Worm (Caenorhabditis elegans) whole organism, L1 larva: ENCODE data around the gene B0035.3.

Experiments
- C16A3.4 ChIP-seq: fragments of 150-350 bp; optimal IDR thresholded peaks from 2 replicates; lab custom pipeline; 2014; ENCODE audit warnings: missing biosample characterization, missing genetic modification characterization
- aly-2 ChIP-seq: fragments of 150-350 bp; optimal IDR thresholded peaks from 2 replicates; lab custom pipeline; 2014; ENCODE audit warnings: missing biosample characterization, missing genetic modification characterization
- blmp-1 ChIP-seq: fragments of 150-350 bp; optimal IDR thresholded peaks from 2 replicates; lab custom pipeline; 2014; ENCODE audit warnings: missing biosample characterization, missing genetic modification characterization
- ceh-8 ChIP-seq: fragments of 200-800 bp; sonication (Bioruptor generic); optimal IDR thresholded peaks from 2 replicates; lab custom pipeline; 2018; ENCODE audit warnings: mild to moderate bottlenecking, missing genetic modification characterization, moderate library complexity, missing compliant biosample characterization
- ceh-82 ChIP-seq, 3 experiments: fragments of 150-350 bp in 1 of 3; sonication (generic microtip) in 2 of 3; optimal IDR thresholded peaks; 2 replicates each; lab custom pipeline; 2014 to 2017; ENCODE audit warnings: missing biosample characterization in 3 of 3, missing genetic modification characterization in 3 of 3
- ces-1 ChIP-seq: fragments of 150-350 bp; optimal IDR thresholded peaks from 2 replicates; lab custom pipeline; 2014; ENCODE audit warnings: missing biosample characterization, missing genetic modification reagents, missing genetic modification characterization
- dpl-1 ChIP-seq, 3 experiments: fragments of 150-350 bp in 2 of 3; sonication (generic microtip) in 1 of 3; optimal IDR thresholded peaks; 2 replicates each; lab custom pipeline; 2014 to 2017; ENCODE audit warnings: missing biosample characterization in 3 of 3, missing genetic modification characterization in 3 of 3, missing genetic modification reagents in 3 of 3
- dsc-1 ChIP-seq: sonication (generic microtip); optimal IDR thresholded peaks from 2 replicates; lab custom pipeline; 2016; ENCODE audit warnings: mild to moderate bottlenecking, missing genetic modification characterization, missing compliant biosample characterization
- efl-1 ChIP-seq, 4 experiments: fragments of 150-350 bp; optimal IDR thresholded peaks in 3 of 4; peaks in 1 of 4; 1 replicate in 1 of 4; 2 replicates in 3 of 4; lab custom pipeline; 2014; ENCODE audit warnings: missing biosample characterization in 2 of 4, missing genetic modification characterization in 2 of 4, missing genetic modification reagents in 2 of 4
- egl-27 ChIP-seq, 2 experiments: fragments of 150-350 bp in 1 of 2; sonication (generic microtip); optimal IDR thresholded peaks; 3 replicates each; lab custom pipeline; 2017 to 2018; ENCODE audit warnings: missing biosample characterization in 2 of 2, missing genetic modification characterization in 2 of 2, missing genetic modification reagents in 2 of 2
- elt-3 ChIP-seq, 6 experiments: fragments of 150-350 bp in 1 of 6; sonication (generic microtip); optimal IDR thresholded peaks; 2 replicates each; lab custom pipeline; 2017 to 2018; ENCODE audit warnings: missing biosample characterization in 6 of 6, missing genetic modification characterization in 6 of 6, inconsistent platforms in 1 of 6
- ets-5 ChIP-seq: fragments of 200-800 bp; sonication (Bioruptor generic); IDR thresholded peaks from 2 replicates; pipeline ENCODE4 v1.3.6; 2022; ENCODE audit warnings: missing genetic modification characterization, missing compliant biosample characterization
- fkh-4 ChIP-seq: sonication (generic microtip); optimal IDR thresholded peaks from 2 replicates; lab custom pipeline; 2016; ENCODE audit warnings: missing compliant biosample characterization, missing genetic modification characterization, borderline replicate concordance
- fkh-8 ChIP-seq: sonication (generic microtip); optimal IDR thresholded peaks from 2 replicates; lab custom pipeline; 2016; ENCODE audit warnings: mild to moderate bottlenecking, missing genetic modification characterization, missing compliant biosample characterization
- fos-1 ChIP-seq: fragments of 150-350 bp; optimal IDR thresholded peaks from 2 replicates; lab custom pipeline; 2014; ENCODE audit warnings: missing biosample characterization, missing genetic modification characterization
- hlh-17 ChIP-seq: fragments of 200-800 bp; sonication (Bioruptor generic); optimal IDR thresholded peaks from 2 replicates; lab custom pipeline; 2018; ENCODE audit warnings: missing genetic modification characterization, mild to moderate bottlenecking, missing compliant biosample characterization, moderate library complexity, borderline replicate concordance
- hlh-4 ChIP-seq: sonication (generic microtip); optimal IDR thresholded peaks from 2 replicates; lab custom pipeline; 2016; ENCODE audit warnings: mild to moderate bottlenecking, missing genetic modification characterization, missing compliant biosample characterization
- hpl-2 ChIP-seq: fragments of 150-350 bp; optimal IDR thresholded peaks from 2 replicates; lab custom pipeline; 2014; ENCODE audit warnings: missing biosample characterization, missing genetic modification reagents, missing genetic modification characterization
- lin-13 ChIP-seq: fragments of 150-350 bp; optimal IDR thresholded peaks from 2 replicates; lab custom pipeline; 2014; ENCODE audit warnings: missing biosample characterization, missing genetic modification reagents, missing genetic modification characterization
- lin-14 ChIP-seq: fragments of 200-800 bp; sonication (Bioruptor generic); optimal IDR thresholded peaks from 2 replicates; lab custom pipeline; 2018; ENCODE audit warnings: mild to moderate bottlenecking, missing genetic modification characterization, moderate library complexity, missing compliant biosample characterization
- lin-15B ChIP-seq: fragments of 150-350 bp; sonication (generic microtip); optimal IDR thresholded peaks from 3 replicates; lab custom pipeline; 2014; ENCODE audit warnings: missing biosample characterization, missing genetic modification characterization
- lin-35 ChIP-seq, 2 experiments: fragments of 150-350 bp; optimal IDR thresholded peaks; 2 replicates each; lab custom pipeline; 2014; ENCODE audit warnings: missing biosample characterization in 2 of 2, missing genetic modification characterization in 2 of 2, missing genetic modification reagents in 2 of 2
- lir-3 ChIP-seq: sonication (generic microtip); optimal IDR thresholded peaks from 2 replicates; lab custom pipeline; 2016; ENCODE audit warnings: mild to moderate bottlenecking, missing genetic modification characterization, moderate library complexity, missing compliant biosample characterization; ENCODE audit not compliant: poor library complexity
- lsy-2 ChIP-seq, 2 experiments: fragments of 150-350 bp; optimal IDR thresholded peaks; 2 replicates each; lab custom pipeline; 2014; ENCODE audit warnings: missing biosample characterization in 2 of 2, missing genetic modification characterization in 2 of 2
- mdl-1 ChIP-seq, 2 experiments: fragments of 150-350 bp; optimal IDR thresholded peaks; 2 replicates each; lab custom pipeline; 2014 to 2017; ENCODE audit warnings: missing biosample characterization in 2 of 2, missing genetic modification characterization in 2 of 2, inconsistent platforms in 1 of 2
- mef-2 ChIP-seq: fragments of 150-350 bp; optimal IDR thresholded peaks from 2 replicates; lab custom pipeline; 2014; ENCODE audit warnings: missing biosample characterization, missing genetic modification characterization
- mep-1 ChIP-seq: fragments of 150-350 bp; optimal IDR thresholded peaks from 2 replicates; lab custom pipeline; 2014; ENCODE audit warnings: missing biosample characterization, missing genetic modification characterization
- nhr-19 ChIP-seq: fragments of 200-800 bp; sonication (Bioruptor generic); conservative IDR thresholded peaks from 2 replicates; pipeline ENCODE4 v1.3.6; 2022; ENCODE audit warnings: missing genetic modification characterization, missing compliant biosample characterization
- nhr-47 ChIP-seq: sonication (generic microtip); optimal IDR thresholded peaks from 2 replicates; lab custom pipeline; 2016; ENCODE audit warnings: mild to moderate bottlenecking, missing genetic modification characterization, moderate library complexity, missing compliant biosample characterization
- nhr-71 ChIP-seq: sonication (generic microtip); optimal IDR thresholded peaks from 2 replicates; lab custom pipeline; 2016; ENCODE audit warnings: mild to moderate bottlenecking, missing genetic modification characterization, moderate library complexity, missing compliant biosample characterization
- nhr-84 ChIP-seq: sonication (generic microtip); optimal IDR thresholded peaks from 2 replicates; lab custom pipeline; 2017; ENCODE audit warnings: missing biosample characterization, missing genetic modification characterization
- nhr-90 ChIP-seq: sonication (generic microtip); optimal IDR thresholded peaks from 2 replicates; lab custom pipeline; 2016; ENCODE audit warnings: mild to moderate bottlenecking, missing genetic modification characterization, missing compliant biosample characterization; ENCODE audit not compliant: poor library complexity
- pag-3 ChIP-seq: sonication (generic microtip); optimal IDR thresholded peaks from 2 replicates; lab custom pipeline; 2017; ENCODE audit warnings: missing genetic modification characterization, mild to moderate bottlenecking, missing compliant biosample characterization, antibody characterized with exemption, borderline replicate concordance; ENCODE audit not compliant: insufficient read depth
- rnt-1 ChIP-seq: sonication (generic microtip); optimal IDR thresholded peaks from 2 replicates; lab custom pipeline; 2016; ENCODE audit warnings: mild to moderate bottlenecking, missing genetic modification characterization, moderate library complexity, missing compliant biosample characterization
- snpc-4 ChIP-seq: fragments of 150-350 bp; optimal IDR thresholded peaks from 2 replicates; lab custom pipeline; 2014; ENCODE audit warnings: missing biosample characterization, missing genetic modification characterization
- snu-23 ChIP-seq: sonication (generic microtip); optimal IDR thresholded peaks from 2 replicates; lab custom pipeline; 2016; ENCODE audit warnings: missing genetic modification characterization, missing compliant biosample characterization
- sox-4 ChIP-seq: sonication (generic microtip); optimal IDR thresholded peaks from 2 replicates; lab custom pipeline; 2016; ENCODE audit warnings: missing genetic modification characterization, missing compliant biosample characterization
- sup-37 ChIP-seq: fragments of 200-800 bp; sonication (Bioruptor generic); optimal IDR thresholded peaks from 2 replicates; lab custom pipeline; 2018; ENCODE audit warnings: mild to moderate bottlenecking, missing genetic modification characterization, missing compliant biosample characterization
- tbx-2 ChIP-seq: sonication (generic microtip); optimal IDR thresholded peaks from 2 replicates; lab custom pipeline; 2016; ENCODE audit warnings: missing genetic modification characterization, missing compliant biosample characterization
- tlp-1 ChIP-seq: fragments of 150-350 bp; optimal IDR thresholded peaks from 2 replicates; lab custom pipeline; 2014; ENCODE audit warnings: missing biosample characterization, missing genetic modification characterization
- unc-130 ChIP-seq: fragments of 150-350 bp; optimal IDR thresholded peaks from 2 replicates; lab custom pipeline; 2017; ENCODE audit warnings: missing biosample characterization, missing genetic modification characterization, inconsistent platforms
- vab-15 ChIP-seq: sonication (generic microtip); optimal IDR thresholded peaks from 2 replicates; lab custom pipeline; 2017; ENCODE audit warnings: missing genotype, mild to moderate bottlenecking, missing genetic modification characterization, missing compliant biosample characterization
- xbp-1 ChIP-seq: sonication (generic microtip); optimal IDR thresholded peaks from 2 replicates; lab custom pipeline; 2016; ENCODE audit warnings: missing genetic modification characterization, missing compliant biosample characterization
- zip-4 ChIP-seq: fragments of 200-800 bp; sonication (Bioruptor generic); optimal IDR thresholded peaks from 2 replicates; lab custom pipeline; 2018; ENCODE audit warnings: mild to moderate bottlenecking, missing genetic modification characterization, moderate library complexity, missing compliant biosample characterization
- ztf-4 ChIP-seq: fragments of 150-350 bp; optimal IDR thresholded peaks from 2 replicates; lab custom pipeline; 2014; ENCODE audit warnings: missing biosample characterization, missing genetic modification characterization

B0035.3 gene

ce11 chrIV:11304970-11305369 lies 9.8 kb downstream of the B0035.3 start:
- TF ChIP-seq ceh-8 (GFP tag; lab: Kevin White, UChicago) (no peak), sup-37 (GFP tag; lab: Kevin White, UChicago) (no peak), tlp-1 (no peak), rnt-1 (tag; lab: Kevin White, UChicago) (no peak), dsc-1 (tag; lab: Kevin White, UChicago) (peak; percentile 55), efl-1 (optimal IDR thresholded peaks at IDR 0.05; lab: Kevin White, UChicago) (no peak), efl-1 (GFP tag; optimal IDR thresholded peaks at IDR 0.05 in 1 of 2; lab: Kevin White, UChicago) (peak in 1 of 2 experiments; percentile 67)
- TF ChIP-seq, all 84 proteins: peak for 2

ce11 chrIV:11298154-11299086 lies 16.4 kb downstream of the B0035.3 start, which contains the start of the genes B0035.15 and dnj-1:
TSS of gene B0035.15 (minus strand) at chrIV:11298252.
TSS of gene dnj-1 (plus strand) at chrIV:11299036.
- TF ChIP-seq xbp-1 (tag; lab: Kevin White, UChicago) (peak; percentile 61), snpc-4 (tag; lab: Kevin White, UChicago) (peak; percentile 23), nhr-19 (GFP tag; lab: Robert Waterston, UW) (no peak), C16A3.4 (tag; lab: Kevin White, UChicago) (peak; percentile 30), lin-14 (peak; percentile 78), zip-4 (GFP tag; lab: Kevin White, UChicago) (no peak), lir-3 (tag; lab: Kevin White, UChicago) (no peak), tbx-2 (tag; lab: Kevin White, UChicago) (peak; percentile 16), lsy-2 (tag; optimal IDR thresholded peaks at IDR 0.05; lab: Kevin White, UChicago) (peak; percentile 43 to 57), snu-23 (peak; percentile 30), blmp-1 (peak; percentile 89), unc-130 (tag; lab: Kevin White, UChicago) (peak; percentile 16), mef-2 (tag; lab: Kevin White, UChicago) (no peak), ces-1 (GFP tag; lab: Kevin White, UChicago) (no peak), lin-35 (GFP tag; optimal IDR thresholded peaks at IDR 0.05; lab: Kevin White, UChicago) (peak; percentile 21 to 23), nhr-90 (tag; lab: Kevin White, UChicago) (peak; percentile 17), lin-13 (GFP tag; lab: Kevin White, UChicago) (no peak), nhr-71 (tag; lab: Kevin White, UChicago) (peak; percentile 50), mdl-1 (tag; optimal IDR thresholded peaks at IDR 0.05; lab: Kevin White, UChicago) (peak in 1 of 2 experiments; percentile 12), elt-3 (tag; optimal IDR thresholded peaks at IDR 0.05; lab: Kevin White, UChicago) (no peak), egl-27 (tag; optimal IDR thresholded peaks at IDR 0.05; lab: Kevin White, UChicago) (no peak), fkh-4 (tag; lab: Kevin White, UChicago) (no peak), rnt-1 (tag; lab: Kevin White, UChicago) (peak; percentile 32), fkh-8 (tag; lab: Kevin White, UChicago) (no peak), ztf-4 (tag; lab: Kevin White, UChicago) (no peak), aly-2 (tag; lab: Kevin White, UChicago) (no peak), ets-5 (GFP tag; lab: Robert Waterston, UW) (no peak), lin-15B (tag; lab: Kevin White, UChicago) (peak; percentile 26), dsc-1 (tag; lab: Kevin White, UChicago) (peak; percentile 60), ceh-82 (tag; optimal IDR thresholded peaks at IDR 0.05; lab: Kevin White, UChicago) (peak in 2 of 3 experiments; percentile 19 to 39), hlh-17 (no peak), fos-1 (tag; lab: Kevin White, UChicago) (no peak), hlh-4 (tag; lab: Kevin White, UChicago) (no peak), sox-4 (no peak), efl-1 (optimal IDR thresholded peaks at IDR 0.05; lab: Kevin White, UChicago) (peak; percentile 17 to 30), efl-1 (GFP tag; optimal IDR thresholded peaks at IDR 0.05 in 1 of 2; lab: Kevin White, UChicago) (peak; percentile 35 to 47), dpl-1 (GFP tag; optimal IDR thresholded peaks at IDR 0.05; lab: Kevin White, UChicago) (peak in 1 of 3 experiments; percentile 43), nhr-47 (tag; lab: Kevin White, UChicago) (no peak), pag-3 (tag; lab: Kevin White, UChicago) (no peak), mep-1 (tag; lab: Kevin White, UChicago) (peak; percentile 37), hpl-2 (GFP tag; lab: Kevin White, UChicago) (no peak), nhr-84 (tag; lab: Kevin White, UChicago) (no peak), vab-15 (no peak)
